Fruit fly (Drosophila melanogaster) whole organism, adult: ENCODE data around the gene CG42399.

Experiments
- CG11617 ChIP-seq: fragments of 200-800 bp; sonication (Bioruptor generic); optimal IDR thresholded peaks from 2 replicates; lab custom pipeline; 2017; ENCODE audit warnings: mild to moderate bottlenecking, missing biosample characterization, missing genetic modification reagents, missing genetic modification characterization
- CG12768 ChIP-seq: fragments of 200-800 bp; sonication (Bioruptor generic); optimal IDR thresholded peaks from 2 replicates; lab custom pipeline; 2017; ENCODE audit warnings: missing biosample characterization, missing genetic modification characterization, mild to moderate bottlenecking, moderate library complexity, missing genetic modification reagents
- bab1 ChIP-seq: fragments of 200-800 bp; sonication (Bioruptor generic); optimal IDR thresholded peaks from 3 replicates; lab custom pipeline; 2019; ENCODE audit warnings: missing biosample characterization, mild to moderate bottlenecking, missing genetic modification characterization, moderate library complexity
- cnc ChIP-seq, 2 experiments: fragments of >200 bp; optimal IDR thresholded peaks; 2 replicates each; lab custom pipeline; 2017
- kay ChIP-seq: fragments of 200-800 bp; sonication (Bioruptor generic); peaks from one replicate; lab custom pipeline; 2016; ENCODE audit warnings: missing biosample characterization, missing genetic modification characterization, borderline replicate concordance

DNA sequence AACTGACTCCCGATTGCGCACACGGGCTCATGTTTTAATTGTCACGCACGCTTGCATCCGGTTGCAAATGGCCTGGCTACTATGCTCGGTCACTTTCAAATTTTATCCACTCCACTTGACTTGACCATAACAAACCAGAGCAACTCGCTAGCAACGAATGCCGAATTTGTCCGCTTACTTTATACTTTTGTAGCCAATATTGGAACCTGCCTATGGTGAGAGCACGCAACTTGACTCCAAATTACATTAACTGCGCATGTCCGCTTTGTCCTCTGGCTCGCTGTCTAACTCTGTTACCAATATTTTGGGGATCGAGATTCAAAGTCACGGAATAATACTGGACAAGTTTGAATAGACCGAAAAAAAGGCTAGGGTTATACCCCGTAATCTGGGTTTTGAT lies at the start of gene CG42399:
- TF ChIP-seq CG12768 (GFP tag; lab: Kevin White, UChicago) (no peak), CG11617 (GFP tag; lab: Kevin White, UChicago) (no peak), bab1 (GFP tag; lab: Kevin White, UChicago) (no peak), kay (GFP tag; lab: Kevin White, UChicago) (no peak), cnc (optimal IDR thresholded peaks at IDR 0.05; lab: Kevin White, UChicago) (no peak)
